Fruit fly (Drosophila melanogaster) whole organism, embryonic: ENCODE measurements around the gene CG7841.

Experiments used
- Adf1 ChIP-seq: fragments of 200-800 bp; sonication (Bioruptor generic); IDR thresholded peaks from 2 replicates; pipeline ENCODE4 v1.3.6; 2022; ENCODE audit warnings: missing biosample characterization, missing genetic modification characterization
- Asciz ChIP-seq: fragments of 200-800 bp; sonication (Bioruptor generic); optimal IDR thresholded peaks from 2 replicates; lab custom pipeline; 2017; ENCODE audit warnings: missing biosample characterization, mild to moderate bottlenecking, missing genetic modification characterization, missing genetic modification reagents
- Atf3 ChIP-seq: fragments of 200-800 bp; sonication (Bioruptor generic); optimal IDR thresholded peaks from 3 replicates; lab custom pipeline; 2016; ENCODE audit warnings: missing biosample characterization, missing genetic modification characterization
- BEAF-32 ChIP-seq: fragments of 200-800 bp; sonication (Bioruptor generic); optimal IDR thresholded peaks from 3 replicates; lab custom pipeline; 2017; ENCODE audit warnings: missing biosample characterization, missing genetic modification characterization, mild to moderate bottlenecking, moderate library complexity, missing genetic modification reagents
- Blimp-1 ChIP-seq: fragments of 200-800 bp; sonication (Bioruptor generic); optimal IDR thresholded peaks from 3 replicates; lab custom pipeline; 2018; ENCODE audit warnings: missing biosample characterization, missing genetic modification characterization, mild to moderate bottlenecking, moderate library complexity, missing genetic modification reagents
- Bteb2 ChIP-seq: fragments of 200-800 bp; sonication (Bioruptor generic); optimal IDR thresholded peaks from 2 replicates; lab custom pipeline; 2016; ENCODE audit warnings: missing biosample characterization, missing genetic modification characterization
- CG10543 ChIP-seq: fragments of 200-800 bp; sonication (Bioruptor generic); optimal IDR thresholded peaks from 3 replicates; lab custom pipeline; 2017; ENCODE audit warnings: missing biosample characterization, mild to moderate bottlenecking, missing genetic modification characterization, moderate library complexity
- CG10654 ChIP-seq: fragments of 200-800 bp; sonication (Bioruptor generic); optimal IDR thresholded peaks from 2 replicates; lab custom pipeline; 2016; ENCODE audit warnings: missing biosample characterization, missing genetic modification characterization
- CG11398 ChIP-seq: fragments of 200-800 bp; sonication (Bioruptor generic); optimal IDR thresholded peaks from 2 replicates; lab custom pipeline; 2016; ENCODE audit warnings: missing biosample characterization, missing genetic modification characterization
- CG13287 ChIP-seq: fragments of 200-800 bp; sonication (Bioruptor generic); IDR thresholded peaks from 2 replicates; pipeline ENCODE4 v1.3.6; 2022; ENCODE audit warnings: missing biosample characterization, missing genetic modification characterization; ENCODE audit not compliant: partially characterized antibody
- CG13624 ChIP-seq: fragments of 200-800 bp; sonication (Bioruptor generic); optimal IDR thresholded peaks from 2 replicates; lab custom pipeline; 2016; ENCODE audit warnings: missing biosample characterization, missing genetic modification characterization
- CG1603 ChIP-seq: fragments of 200-800 bp; sonication (Bioruptor generic); optimal IDR thresholded peaks from 2 replicates; lab custom pipeline; 2019; ENCODE audit warnings: missing biosample characterization, mild to moderate bottlenecking, missing genetic modification characterization, moderate library complexity
- CG16813 ChIP-seq: fragments of 200-800 bp; sonication (Bioruptor generic); IDR thresholded peaks from 3 replicates; pipeline ENCODE4 v1.3.6; 2022; ENCODE audit warnings: missing biosample characterization, missing genetic modification characterization; ENCODE audit not compliant: partially characterized antibody
- CG16863 ChIP-seq: fragments of 200-800 bp; sonication (Bioruptor generic); optimal IDR thresholded peaks from 3 replicates; lab custom pipeline; 2016; ENCODE audit warnings: missing biosample characterization, missing genetic modification characterization
- CG1792 ChIP-seq: fragments of 200-800 bp; sonication (Bioruptor generic); optimal IDR thresholded peaks from 2 replicates; lab custom pipeline; 2016; ENCODE audit warnings: missing biosample characterization, missing genetic modification characterization
- CG30020 ChIP-seq: fragments of 200-800 bp; optimal IDR thresholded peaks from 2 replicates; lab custom pipeline; 2019; ENCODE audit warnings: missing biosample characterization, mild to moderate bottlenecking, missing genetic modification characterization, moderate library complexity
- CG3847 ChIP-seq: fragments of 200-800 bp; sonication (Bioruptor generic); IDR thresholded peaks from 2 replicates; pipeline ENCODE4 v1.3.6; 2022; ENCODE audit warnings: missing biosample characterization, missing genetic modification characterization
- CG4707 ChIP-seq: fragments of 200-800 bp; sonication (Bioruptor generic); optimal IDR thresholded peaks from 2 replicates; lab custom pipeline; 2018; ENCODE audit warnings: missing biosample characterization, mild to moderate bottlenecking, missing genetic modification characterization, moderate library complexity
- CG9817 ChIP-seq: fragments of 200-800 bp; sonication (Bioruptor generic); optimal IDR thresholded peaks from 2 replicates; lab custom pipeline; 2018; ENCODE audit warnings: missing biosample characterization, mild to moderate bottlenecking, missing genetic modification characterization, moderate library complexity
- D ChIP-seq, 2 experiments: fragments of 200-800 bp in 1 of 2; fragments of >200 bp in 1 of 2; sonication (Bioruptor generic) in 1 of 2; optimal IDR thresholded peaks; 2 replicates in 1 of 2; 3 replicates in 1 of 2; lab custom pipeline; 2017; ENCODE audit warnings: mild to moderate bottlenecking in 1 of 2, missing biosample characterization in 1 of 2, missing genetic modification characterization in 1 of 2, missing genetic modification reagents in 1 of 2
- Dip2 ChIP-seq: fragments of 200-800 bp; sonication (Bioruptor generic); IDR thresholded peaks from 2 replicates; pipeline ENCODE4 v1.3.6; 2022; ENCODE audit warnings: missing biosample characterization, missing genetic modification characterization
- Dip3 ChIP-seq: fragments of 200-800 bp; sonication (Bioruptor generic); optimal IDR thresholded peaks from 3 replicates; lab custom pipeline; 2016; ENCODE audit warnings: missing biosample characterization, missing genetic modification characterization
- Drgx ChIP-seq: fragments of 200-800 bp; sonication (Bioruptor generic); IDR thresholded peaks from 2 replicates; pipeline ENCODE4 v1.3.6; 2022; ENCODE audit warnings: missing biosample characterization, missing genetic modification characterization
- Gsc ChIP-seq: fragments of 200-800 bp; sonication (Bioruptor generic); IDR thresholded peaks from 2 replicates; pipeline ENCODE4 v1.3.6; 2022; ENCODE audit warnings: missing biosample characterization, missing genetic modification characterization
- Lpt ChIP-seq: fragments of >200 bp; optimal IDR thresholded peaks from 2 replicates; lab custom pipeline; 2018; ENCODE audit warnings: missing biosample characterization, missing genetic modification characterization
- NFAT ChIP-seq: fragments of 200-800 bp; sonication (Bioruptor generic); IDR thresholded peaks from 2 replicates; pipeline ENCODE4 v1.3.6; 2022; ENCODE audit warnings: missing biosample characterization, missing genetic modification characterization
- Neu2 ChIP-seq: fragments of 200-800 bp; sonication (Bioruptor generic); optimal IDR thresholded peaks from 3 replicates; lab custom pipeline; 2016; ENCODE audit warnings: missing biosample characterization, missing genetic modification characterization, borderline replicate concordance
- Usf ChIP-seq: fragments of 200-800 bp; sonication (Bioruptor generic); optimal IDR thresholded peaks from 2 replicates; lab custom pipeline; 2017; ENCODE audit warnings: missing genotype, missing biosample characterization, missing genetic modification characterization
- aop ChIP-seq: fragments of 200-800 bp; sonication (Bioruptor generic); IDR thresholded peaks from 2 replicates; pipeline ENCODE4 v1.3.6; 2022; ENCODE audit warnings: missing biosample characterization, missing genetic modification characterization
- bigmax ChIP-seq: fragments of 200-800 bp; sonication (Bioruptor generic); optimal IDR thresholded peaks from 2 replicates; lab custom pipeline; 2018; ENCODE audit warnings: missing biosample characterization, mild to moderate bottlenecking, missing genetic modification characterization
- cato ChIP-seq: fragments of 200-800 bp; sonication (Bioruptor generic); optimal IDR thresholded peaks from 2 replicates; lab custom pipeline; 2016; ENCODE audit warnings: missing biosample characterization, missing genetic modification characterization, borderline replicate concordance
- chif ChIP-seq, 2 experiments: fragments of 200-800 bp; sonication (Bioruptor generic); optimal IDR thresholded peaks; 3 replicates each; lab custom pipeline; 2016; ENCODE audit warnings: missing biosample characterization in 2 of 2, missing genetic modification characterization in 2 of 2
- dpn ChIP-seq, 2 experiments: fragments of 200-800 bp; sonication (Bioruptor generic); optimal IDR thresholded peaks; 3 replicates each; lab custom pipeline; 2016; ENCODE audit warnings: missing biosample characterization in 2 of 2, missing genetic modification characterization in 2 of 2
- en ChIP-seq: fragments of 200-800 bp; sonication (Bioruptor generic); optimal IDR thresholded peaks from 2 replicates; lab custom pipeline; 2016; ENCODE audit warnings: missing biosample characterization, missing genetic modification characterization
- fd102C ChIP-seq: fragments of 200-800 bp; sonication (Bioruptor generic); optimal IDR thresholded peaks from 2 replicates; lab custom pipeline; 2018; ENCODE audit warnings: missing biosample characterization, mild to moderate bottlenecking, missing genetic modification characterization, moderate library complexity
- fd96Cb ChIP-seq: fragments of 200-800 bp; sonication (Bioruptor generic); optimal IDR thresholded peaks from 2 replicates; lab custom pipeline; 2018; ENCODE audit warnings: missing biosample characterization, mild to moderate bottlenecking, missing genetic modification characterization, moderate library complexity
- gem ChIP-seq: fragments of 200-800 bp; sonication (Bioruptor generic); optimal IDR thresholded peaks from 2 replicates; lab custom pipeline; 2019; ENCODE audit warnings: missing biosample characterization, mild to moderate bottlenecking, missing genetic modification characterization, moderate library complexity
- h ChIP-seq: fragments of >200 bp; optimal IDR thresholded peaks from 2 replicates; lab custom pipeline; 2017
- hb ChIP-seq: fragments of 200-800 bp; sonication (Bioruptor generic); IDR thresholded peaks from 3 replicates; pipeline ENCODE4 v1.3.6; 2022; ENCODE audit warnings: missing biosample characterization, missing genetic modification characterization; ENCODE audit not compliant: partially characterized antibody
- jigr1 ChIP-seq: fragments of 200-800 bp; sonication (Bioruptor generic); IDR thresholded peaks from 3 replicates; pipeline ENCODE4 v1.3.6; 2022; ENCODE audit warnings: missing biosample characterization, missing genetic modification characterization
- lola ChIP-seq, 3 experiments: fragments of >200 bp in 2 of 3; fragments of 200-800 bp in 1 of 3; sonication (Bioruptor generic) in 1 of 3; optimal IDR thresholded peaks; 2 replicates each; lab custom pipeline; 2017 to 2019; ENCODE audit warnings: missing biosample characterization in 3 of 3, missing genetic modification characterization in 3 of 3, mild to moderate bottlenecking in 1 of 3, moderate library complexity in 1 of 3
- mam ChIP-seq: fragments of 200-800 bp; sonication (Bioruptor generic); optimal IDR thresholded peaks from 3 replicates; lab custom pipeline; 2016; ENCODE audit warnings: missing biosample characterization, missing genetic modification characterization
- mld ChIP-seq: fragments of 200-800 bp; sonication (Bioruptor generic); IDR thresholded peaks from 3 replicates; pipeline ENCODE4 v1.3.6; 2022; ENCODE audit warnings: missing biosample characterization, missing genetic modification characterization; ENCODE audit not compliant: partially characterized antibody
- nmo ChIP-seq: fragments of 200-800 bp; sonication (Bioruptor generic); optimal IDR thresholded peaks from 2 replicates; lab custom pipeline; 2018; ENCODE audit warnings: missing biosample characterization, mild to moderate bottlenecking, missing genetic modification characterization, moderate library complexity
- peb ChIP-seq: fragments of 200-800 bp; sonication (Bioruptor generic); IDR thresholded peaks from 2 replicates; pipeline ENCODE4 v1.3.6; 2022; ENCODE audit warnings: missing biosample characterization, missing genetic modification characterization
- pum ChIP-seq: fragments of 200-800 bp; sonication (Bioruptor generic); optimal IDR thresholded peaks from 2 replicates; lab custom pipeline; 2016; ENCODE audit warnings: missing biosample characterization, missing genetic modification characterization
- sr ChIP-seq: fragments of 200-800 bp; sonication (Bioruptor generic); IDR thresholded peaks from 3 replicates; pipeline ENCODE4 v1.3.6; 2022; ENCODE audit warnings: missing biosample characterization, missing genetic modification characterization
- trem ChIP-seq: fragments of 200-800 bp; optimal IDR thresholded peaks from 3 replicates; lab custom pipeline; 2019; ENCODE audit warnings: missing biosample characterization, mild to moderate bottlenecking, missing genetic modification characterization, moderate library complexity
- zfh1 ChIP-seq: fragments of 200-800 bp; sonication (Bioruptor generic); IDR thresholded peaks from 3 replicates; pipeline ENCODE4 v1.3.6; 2022; ENCODE audit warnings: missing biosample characterization, missing genetic modification characterization

Gene CG7841

dm6 chr3L:15533402-15534129 is 25.5 kb upstream of the CG7841 start (continued):
- TF ChIP-seq aop (GFP tag; lab: Robert Waterston, UW), result no peak
- TF ChIP-seq Drgx (GFP tag; lab: Robert Waterston, UW), result peak; percentile 61; the same call in 1 of the 2 replicates
- no peak for TF ChIP-seq CG3847
- TF ChIP-seq fd102C (GFP tag; lab: Kevin White, UChicago), result no peak
- 0 out of 2 replicates have a peak, but pooled peaks have one; percentile 48 for TF ChIP-seq NFAT
- no peak for TF ChIP-seq hb (GFP tag; lab: Robert Waterston, UW)
- TF ChIP-seq mam (GFP tag; lab: Kevin White, UChicago), result peak; percentile 52
- TF ChIP-seq en, result no peak
- no peak for TF ChIP-seq BEAF-32 (GFP tag; lab: Kevin White, UChicago)
- TF ChIP-seq Bteb2 (GFP tag; lab: Kevin White, UChicago), result no peak
- no peak for TF ChIP-seq CG10543
- TF ChIP-seq peb (GFP tag; lab: Robert Waterston, UW), result no peak
- TF ChIP-seq sr (GFP tag; lab: Robert Waterston, UW), result no peak
- TF ChIP-seq Gsc (GFP tag; lab: Robert Waterston, UW), result no peak
- TF ChIP-seq lola (GFP tag; optimal IDR thresholded peaks at IDR 0.05; lab: Kevin White, UChicago), result no peak
- no peak for TF ChIP-seq CG11398 (GFP tag; lab: Kevin White, UChicago)
- no peak for TF ChIP-seq Adf1
- no peak for TF ChIP-seq CG10654 (GFP tag; lab: Kevin White, UChicago)
- TF ChIP-seq Asciz (GFP tag; lab: Kevin White, UChicago), result peak; percentile 30
- TF ChIP-seq CG16863 (GFP tag; lab: Kevin White, UChicago), result peak; percentile 27
- peak; percentile 28 for TF ChIP-seq CG9817
- TF ChIP-seq CG13287 (GFP tag; lab: Robert Waterston, UW), result no peak
- no peak for TF ChIP-seq mld (GFP tag; lab: Robert Waterston, UW)
- no peak for TF ChIP-seq Dip2 (GFP tag; lab: Robert Waterston, UW)
- peak; percentile 32 for TF ChIP-seq Dip3 (GFP tag; lab: Kevin White, UChicago)
- TF ChIP-seq pum (GFP tag; lab: Kevin White, UChicago), result peak; percentile 19
- TF ChIP-seq jigr1, result no peak
- peak; percentile 29 for TF ChIP-seq CG1792 (GFP tag; lab: Kevin White, UChicago)
- peak; percentile 58 for TF ChIP-seq Blimp-1 (GFP tag; lab: Kevin White, UChicago)
- no peak for TF ChIP-seq Atf3 (GFP tag; lab: Kevin White, UChicago)
- peak in 1 of 2 experiments; percentile 34 for TF ChIP-seq chif (GFP tag; optimal IDR thresholded peaks at IDR 0.05; lab: Kevin White, UChicago)
- no peak for TF ChIP-seq CG16813
- TF ChIP-seq trem (tag; lab: Kevin White, UChicago), result peak; percentile 8
- peak; percentile 1 for TF ChIP-seq CG13624
- TF ChIP-seq bigmax, result no peak
- TF ChIP-seq dpn (GFP tag; optimal IDR thresholded peaks at IDR 0.05; lab: Kevin White, UChicago), result peak in 1 of 2 experiments; percentile 4
- no peak for TF ChIP-seq Usf (GFP tag; lab: Kevin White, UChicago)
- TF ChIP-seq CG1603 (tag; lab: Kevin White, UChicago), result peak; percentile 36
- TF ChIP-seq Neu2, result no peak
- TF ChIP-seq cato (GFP tag; lab: Kevin White, UChicago), result no peak
- peak; percentile 45 for TF ChIP-seq gem
- TF ChIP-seq Lpt (GFP tag; lab: Kevin White, UChicago), result no peak
- TF ChIP-seq h (lab: Kevin White, UChicago), result no peak
- peak; percentile 20; the same call in 1 of the 3 replicates for TF ChIP-seq zfh1 (GFP tag; lab: Robert Waterston, UW)
- TF ChIP-seq D (optimal IDR thresholded peaks at IDR 0.05; lab: Kevin White, UChicago), result no peak
- TF ChIP-seq D (GFP tag; optimal IDR thresholded peaks at IDR 0.05; lab: Kevin White, UChicago), result no peak
- TF ChIP-seq nmo (GFP tag; lab: Kevin White, UChicago), result peak; percentile 32
- peak; percentile 47 for TF ChIP-seq fd96Cb (tag; lab: Kevin White, UChicago)
- TF ChIP-seq CG30020, result no peak
- peak; percentile 24 for TF ChIP-seq CG4707 (GFP tag; lab: Kevin White, UChicago)
